Worm (Caenorhabditis elegans) whole organism, L3 larva: ENCODE measurements around the gene F41G3.21.

ENCODE experiments used
- jun-1 ChIP-seq: fragments of 150-350 bp; optimal IDR thresholded peaks from 2 replicates; lab custom pipeline; 2014; ENCODE audit warnings: missing biosample characterization, missing genetic modification reagents, missing genetic modification characterization
- unc-62 ChIP-seq: fragments of 150-350 bp; sonication (generic microtip); optimal IDR thresholded peaks from 4 replicates; lab custom pipeline; 2014; ENCODE audit warnings: missing biosample characterization, missing genetic modification reagents, missing genetic modification characterization
- ztf-11 ChIP-seq: fragments of 150-350 bp; optimal IDR thresholded peaks from 2 replicates; lab custom pipeline; 2014; ENCODE audit warnings: missing biosample characterization, missing genetic modification characterization

- TF ChIP-seq unc-62 (GFP tag; lab: Kevin White, UChicago) = no peak
- no peak for TF ChIP-seq ztf-11
- no peak for TF ChIP-seq jun-1 (tag; lab: Kevin White, UChicago)
Measured at ce11 chrII:6791891-6792290, 39.1 kb upstream of the F41G3.21 start, which contains the start of gene T13C2.2.
